Worm (Caenorhabditis elegans): Measurements from ENCODE around the gene cht-6.

Gene cht-6

ce11 chrV:6413057-6413456 lies 1.7 kb upstream of the cht-6 start:
- no peak for TF ChIP-seq peb-1 (tag; optimal IDR thresholded peaks at IDR 0.05)
- no peak for TF ChIP-seq nhr-23 (tag; optimal IDR thresholded peaks at IDR 0.05)
- TF ChIP-seq zag-1 (tag; optimal IDR thresholded peaks at IDR 0.05), result no peak
- TF ChIP-seq nhr-25 (tag; optimal IDR thresholded peaks at IDR 0.05), result no peak
- TF ChIP-seq nhr-129 (tag; optimal IDR thresholded peaks at IDR 0.05), result no peak
- TF ChIP-seq C34F6.9 (tag; optimal IDR thresholded peaks at IDR 0.05), result no peak
- no peak for TF ChIP-seq mbf-1 (tag; optimal IDR thresholded peaks at IDR 0.05)
- TF ChIP-seq nhr-12 (tag; optimal IDR thresholded peaks at IDR 0.05), result no peak
- TF ChIP-seq dmd-4 (tag; optimal IDR thresholded peaks at IDR 0.05), result no peak
- TF ChIP-seq nhr-77 (tag; optimal IDR thresholded peaks at IDR 0.05), result no peak
- peak; percentile 20 for TF ChIP-seq sma-9 (GFP tag; optimal IDR thresholded peaks at IDR 0.05)
- TF ChIP-seq sma-9 (tag; optimal IDR thresholded peaks at IDR 0.05), result no peak
- TF ChIP-seq F13H6.1 (tag; optimal IDR thresholded peaks at IDR 0.05), result peak; percentile 30
- no peak for TF ChIP-seq nhr-11 (tag; optimal IDR thresholded peaks at IDR 0.05)
- no peak for TF ChIP-seq ceh-16 (tag; optimal IDR thresholded peaks at IDR 0.05)
- no peak for TF ChIP-seq lin-13 (GFP tag; optimal IDR thresholded peaks at IDR 0.05)
- TF ChIP-seq R02D3.7 (tag; optimal IDR thresholded peaks at IDR 0.05), result no peak
- no peak for TF ChIP-seq ztf-1 (GFP tag; conservative IDR thresholded peaks at IDR 0.05)
- TF ChIP-seq lin-11 (tag; optimal IDR thresholded peaks at IDR 0.05), result no peak
- no peak for TF ChIP-seq unc-39 (tag; optimal IDR thresholded peaks at IDR 0.05)
- no peak for TF ChIP-seq mdl-1 (tag; optimal IDR thresholded peaks at IDR 0.05)
- TF ChIP-seq mab-5 (tag; optimal IDR thresholded peaks at IDR 0.05), result no peak
- peak; percentile 65 for TF ChIP-seq crh-2 (tag; optimal IDR thresholded peaks at IDR 0.05)
- no peak for TF ChIP-seq unc-62 (GFP tag; optimal IDR thresholded peaks at IDR 0.05)
- no peak for TF ChIP-seq blmp-1 (tag; optimal IDR thresholded peaks at IDR 0.05; ENCODE audit: insufficient read depth)
- no peak for TF ChIP-seq lin-39 (tag; optimal IDR thresholded peaks at IDR 0.05)
- TF ChIP-seq fos-1 (tag; optimal IDR thresholded peaks at IDR 0.05), result peak; percentile 60
- TF ChIP-seq nhr-21 (tag; optimal IDR thresholded peaks at IDR 0.05), result no peak
- no peak for TF ChIP-seq sma-3 (GFP tag; optimal IDR thresholded peaks at IDR 0.05)
- no peak for TF ChIP-seq nhr-6 (tag; optimal IDR thresholded peaks at IDR 0.05)
- no peak for TF ChIP-seq lsy-2 (tag; optimal IDR thresholded peaks at IDR 0.05)
- no peak for TF ChIP-seq alr-1 (tag; optimal IDR thresholded peaks at IDR 0.05)
- TF ChIP-seq ceh-82 (tag; optimal IDR thresholded peaks at IDR 0.05), result no peak
- TF ChIP-seq skn-1 (tag; optimal IDR thresholded peaks at IDR 0.05), result no peak
- TF ChIP-seq ama-1 (optimal IDR thresholded peaks at IDR 0.05), result no peak
- no peak for TF ChIP-seq unc-55 (GFP tag; optimal IDR thresholded peaks at IDR 0.05)
- no peak for TF ChIP-seq snpc-4 (tag; optimal IDR thresholded peaks at IDR 0.05)
- peak; percentile 31 for TF ChIP-seq gmeb-1 (tag; optimal IDR thresholded peaks at IDR 0.05)
- no peak for TF ChIP-seq aly-2 (tag; optimal IDR thresholded peaks at IDR 0.05)

- TF ChIP-seq skn-1 (tag; optimal IDR thresholded peaks at IDR 0.05), result no peak
- TF ChIP-seq fos-1 (tag; optimal IDR thresholded peaks at IDR 0.05), result peak; percentile 26
Observed at ce11 chrV:6414469-6414868, 324 bp upstream of the cht-6 start.

- TF ChIP-seq gmeb-1 (tag; optimal IDR thresholded peaks at IDR 0.05), result no peak
- TF ChIP-seq unc-39 (tag; optimal IDR thresholded peaks at IDR 0.05), result no peak
- no peak for TF ChIP-seq snpc-4 (tag; optimal IDR thresholded peaks at IDR 0.05)
- no peak for TF ChIP-seq aly-2 (tag; optimal IDR thresholded peaks at IDR 0.05)
- TF ChIP-seq nhr-21 (tag; optimal IDR thresholded peaks at IDR 0.05), result no peak
- no peak for TF ChIP-seq sma-9 (GFP tag; optimal IDR thresholded peaks at IDR 0.05)
- TF ChIP-seq sma-9 (tag; optimal IDR thresholded peaks at IDR 0.05), result no peak
- TF ChIP-seq mab-5 (tag; optimal IDR thresholded peaks at IDR 0.05), result no peak
- no peak for TF ChIP-seq lin-39 (tag; optimal IDR thresholded peaks at IDR 0.05)
- no peak for TF ChIP-seq C34F6.9 (tag; optimal IDR thresholded peaks at IDR 0.05)
- TF ChIP-seq F13H6.1 (tag; optimal IDR thresholded peaks at IDR 0.05), result no peak
- TF ChIP-seq ama-1 (optimal IDR thresholded peaks at IDR 0.05), result no peak
- no peak for TF ChIP-seq zag-1 (tag; optimal IDR thresholded peaks at IDR 0.05)
- TF ChIP-seq blmp-1 (tag; optimal IDR thresholded peaks at IDR 0.05; ENCODE audit: insufficient read depth), result no peak
- no peak for TF ChIP-seq unc-55 (GFP tag; optimal IDR thresholded peaks at IDR 0.05)
- no peak for TF ChIP-seq peb-1 (tag; optimal IDR thresholded peaks at IDR 0.05)
- TF ChIP-seq R02D3.7 (tag; optimal IDR thresholded peaks at IDR 0.05), result no peak
- TF ChIP-seq lin-11 (tag; optimal IDR thresholded peaks at IDR 0.05), result no peak
- no peak for TF ChIP-seq mbf-1 (tag; optimal IDR thresholded peaks at IDR 0.05)
- TF ChIP-seq nhr-11 (tag; optimal IDR thresholded peaks at IDR 0.05), result no peak
Observed at ce11 chrV:6424055-6424454, 9.3 kb downstream of the cht-6 start, which contains the start of gene urb-1. Gene urb-1, minus strand, starts transcription at chrV:6424155.
